Worm (Caenorhabditis elegans): ENCODE measurements around the gene C32D5.12.

Gene C32D5.12

ce11 chrII:6360822-6361221, 2.0 kb upstream of the C32D5.12 start, which contains the start of gene K10B2.4:
Gene K10B2.4, minus strand, starts transcription at chrII:6360959.
- TF ChIP-seq let-526 (GFP tag; IDR thresholded peaks at IDR 0.05) (peak; percentile 22; the same call in 1 of the 2 replicates), ekl-4 (GFP tag; IDR thresholded peaks at IDR 0.05) (peak; percentile 73), lin-26 (GFP tag; IDR thresholded peaks at IDR 0.05) (no peak), sea-2 (GFP tag; IDR thresholded peaks at IDR 0.05) (no peak), ztf-6 (GFP tag; IDR thresholded peaks at IDR 0.05) (no peak), lsl-1 (GFP tag; optimal IDR thresholded peaks at IDR 0.05) (peak; percentile 7), athp-1 (tag; optimal IDR thresholded peaks at IDR 0.05) (no peak), B0336.3 (GFP tag; IDR thresholded peaks at IDR 0.05) (peak; percentile 36; the same call in 1 of the 2 replicates), nfya-2 (GFP tag; IDR thresholded peaks at IDR 0.05) (no peak), madf-6 (GFP tag; IDR thresholded peaks at IDR 0.05) (peak; percentile 50), B0035.1 (tag; optimal IDR thresholded peaks at IDR 0.05) (peak; percentile 56), K12H6.12 (tag; optimal IDR thresholded peaks at IDR 0.05) (no peak), Y56A3A.18 (GFP tag; IDR thresholded peaks at IDR 0.05) (no peak), ceh-100 (GFP tag; IDR thresholded peaks at IDR 0.05) (peak; percentile 34; the same call in 1 of the 2 replicates), egrh-3 (GFP tag; IDR thresholded peaks at IDR 0.05) (no peak), mcd-1 (GFP tag; IDR thresholded peaks at IDR 0.05) (peak; percentile 59; the same call in 1 of the 2 replicates), ztf-18 (tag; optimal IDR thresholded peaks at IDR 0.05) (peak; percentile 92), dpl-1 (GFP tag; optimal IDR thresholded peaks at IDR 0.05) (peak; percentile 46), nfyb-1 (GFP tag; IDR thresholded peaks at IDR 0.05) (peak; percentile 57; the same call in 1 of the 2 replicates), Y67H2A.10 (GFP tag; conservative IDR thresholded peaks at IDR 0.05) (0 out of 2 replicates have a peak, but pooled peaks have one; percentile 21), tbx-9 (tag; optimal IDR thresholded peaks at IDR 0.05; ENCODE audit: borderline replicate concordance) (no peak), snpc-4 (GFP tag; optimal IDR thresholded peaks at IDR 0.05) (peak; percentile 0), snpc-4 (tag; optimal IDR thresholded peaks at IDR 0.05) (peak; percentile 22 to 42 (median 36)), lin-54 (GFP tag; optimal IDR thresholded peaks at IDR 0.05) (peak; percentile 62), hmg-1.2 (GFP tag; IDR thresholded peaks at IDR 0.05) (0 out of 2 replicates have a peak, but pooled peaks have one; percentile 27), tlf-1 (GFP tag; optimal IDR thresholded peaks at IDR 0.05) (peak; percentile 43), akir-1 (GFP tag; optimal IDR thresholded peaks at IDR 0.05) (peak; percentile 12), let-607 (tag; optimal IDR thresholded peaks at IDR 0.05) (peak in 1 of 2 experiments; percentile 5), atf-7 (tag; optimal IDR thresholded peaks at IDR 0.05) (peak; percentile 24), ztf-3 (GFP tag; optimal IDR thresholded peaks at IDR 0.05) (no peak), F23B12.7 (tag; optimal IDR thresholded peaks at IDR 0.05; ENCODE audit: insufficient read depth) (peak; percentile 80), dox-1 (GFP tag; IDR thresholded peaks at IDR 0.05) (peak; percentile 64), hsf-1 (GFP tag; IDR thresholded peaks at IDR 0.05) (0 out of 2 replicates have a peak, but pooled peaks have one; percentile 35), attf-5 (GFP tag; optimal IDR thresholded peaks at IDR 0.05) (peak; percentile 72), dpff-1 (tag; optimal IDR thresholded peaks at IDR 0.05) (no peak), F39B2.1 (GFP tag; IDR thresholded peaks at IDR 0.05) (no peak), ceh-79 (tag; optimal IDR thresholded peaks at IDR 0.05) (no peak), F57A8.1 (GFP tag; optimal IDR thresholded peaks at IDR 0.05) (no peak), lin-40 (tag; optimal IDR thresholded peaks at IDR 0.05) (peak; percentile 47), rcor-1 (GFP tag; IDR thresholded peaks at IDR 0.05) (peak; percentile 43; the same call in 1 of the 2 replicates), ztf-22 (GFP tag; optimal IDR thresholded peaks at IDR 0.05) (no peak), nhr-80 (tag; optimal IDR thresholded peaks at IDR 0.05) (peak; percentile 61), D2030.7 (GFP tag; IDR thresholded peaks at IDR 0.05) (peak; percentile 41; the same call in 1 of the 2 replicates), ceh-27 (GFP tag; optimal IDR thresholded peaks at IDR 0.05) (peak; percentile 32), ama-1 (optimal IDR thresholded peaks at IDR 0.05) (no peak), ama-1 (GFP tag; optimal IDR thresholded peaks at IDR 0.05) (peak in 1 of 2 experiments; percentile 38), F49E8.2 (tag; optimal IDR thresholded peaks at IDR 0.05; ENCODE audit: insufficient read depth) (peak; percentile 43), madf-3 (GFP tag; IDR thresholded peaks at IDR 0.05) (peak; percentile 74; the same call in 1 of the 2 replicates)

Measured in whole organism, young adult.